Fruit fly (Drosophila melanogaster): ENCODE measurements around the gene PVRAP.

The PVRAP gene

DNA sequence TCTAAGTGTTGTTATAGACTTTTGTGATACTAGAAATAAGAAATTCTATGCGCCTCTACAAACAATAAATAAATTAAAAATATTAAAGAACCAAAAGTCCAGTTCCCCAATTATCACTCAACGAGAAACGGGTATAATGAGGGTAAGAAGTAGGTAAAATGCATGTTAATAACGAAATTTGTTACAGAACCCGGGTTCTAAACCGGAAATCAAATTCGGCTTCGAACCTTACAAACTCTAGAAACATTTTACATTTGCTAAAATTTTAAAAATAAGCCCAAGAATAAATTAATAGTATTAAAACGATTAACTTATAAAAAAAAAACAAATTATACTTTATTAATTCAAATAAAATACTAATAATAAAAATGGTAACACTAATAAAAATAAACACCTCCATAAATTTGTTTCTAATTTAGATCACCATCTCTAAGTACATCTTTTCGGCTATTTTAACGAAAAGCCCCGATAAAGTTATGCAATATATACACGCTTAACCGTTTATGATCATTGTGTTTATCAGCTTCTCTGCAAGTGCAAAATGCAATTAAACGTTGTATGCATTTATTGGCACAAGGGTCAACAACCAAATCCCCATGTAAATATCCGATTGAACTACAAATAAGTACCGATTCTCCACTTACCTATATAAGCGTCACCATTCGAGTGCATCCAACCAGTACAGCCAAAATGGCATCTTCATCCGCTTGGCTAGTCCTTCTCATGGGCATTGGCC is 74.6 kb downstream of the PVRAP start, which contains the start of gene CG6602 (continued):
- TF ChIP-seq Ssrp (tag; optimal IDR thresholded peaks at IDR 0.05), result peak; percentile 26
- TF ChIP-seq jumu (GFP tag; optimal IDR thresholded peaks at IDR 0.05), result no peak
- 0 out of 3 replicates have a peak, but pooled peaks have one; percentile 20 for TF ChIP-seq CG11695 (GFP tag; IDR thresholded peaks at IDR 0.05)
- TF ChIP-seq CG17359 (tag; optimal IDR thresholded peaks at IDR 0.05), result peak; percentile 76
- peak; percentile 12 for TF ChIP-seq CG13123 (GFP tag; optimal IDR thresholded peaks at IDR 0.05)
- TF ChIP-seq Doc3 (GFP tag; IDR thresholded peaks at IDR 0.05; ENCODE audit: partially characterized antibody), result no peak
- TF ChIP-seq twi (tag; optimal IDR thresholded peaks at IDR 0.05), result no peak
- peak; percentile 77 for TF ChIP-seq tgo (GFP tag; IDR thresholded peaks at IDR 0.05)
- TF ChIP-seq slbo (GFP tag; IDR thresholded peaks at IDR 0.05), result peak; percentile 83
- peak; percentile 35 for TF ChIP-seq CG10543 (GFP tag; optimal IDR thresholded peaks at IDR 0.05)
- peak; percentile 40; the same call in 1 of the 2 replicates for TF ChIP-seq rib (GFP tag; IDR thresholded peaks at IDR 0.05)
- peak; percentile 47 for TF ChIP-seq E2f2 (GFP tag; IDR thresholded peaks at IDR 0.05)
- TF ChIP-seq CG2712 (tag; optimal IDR thresholded peaks at IDR 0.05), result no peak
- no peak for TF ChIP-seq cg (GFP tag; optimal IDR thresholded peaks at IDR 0.05)
- no peak for TF ChIP-seq eve (GFP tag; optimal IDR thresholded peaks at IDR 0.05)
- peak; percentile 62 for TF ChIP-seq emc (GFP tag; optimal IDR thresholded peaks at IDR 0.05)
- TF ChIP-seq CG9817 (tag; optimal IDR thresholded peaks at IDR 0.05), result peak; percentile 80
- peak; percentile 38 for TF ChIP-seq CG3995 (GFP tag; optimal IDR thresholded peaks at IDR 0.05)
- TF ChIP-seq CG1024 (GFP tag; IDR thresholded peaks at IDR 0.05), result peak; percentile 77
- peak; percentile 48 for TF ChIP-seq grau (tag; optimal IDR thresholded peaks at IDR 0.05)
- peak; percentile 71 for TF ChIP-seq zen (tag; optimal IDR thresholded peaks at IDR 0.05)
- no peak for TF ChIP-seq nom (GFP tag; optimal IDR thresholded peaks at IDR 0.05)
- TF ChIP-seq ind (GFP tag; optimal IDR thresholded peaks at IDR 0.05), result peak; percentile 63
- peak; percentile 6 for TF ChIP-seq CG5180 (GFP tag; optimal IDR thresholded peaks at IDR 0.05)
- peak; percentile 89 for TF ChIP-seq caup (GFP tag; optimal IDR thresholded peaks at IDR 0.05; ENCODE audit: severe bottlenecking)
- peak; percentile 65 for TF ChIP-seq BtbVII (GFP tag; optimal IDR thresholded peaks at IDR 0.05)
- TF ChIP-seq slp2 (GFP tag; optimal IDR thresholded peaks at IDR 0.05), result peak; percentile 53
- TF ChIP-seq chm (GFP tag; IDR thresholded peaks at IDR 0.05), result peak; percentile 76
- TF ChIP-seq Dref (GFP tag; IDR thresholded peaks at IDR 0.05), result no peak
- TF ChIP-seq Dfd (GFP tag; optimal IDR thresholded peaks at IDR 0.05), result no peak
- no peak for TF ChIP-seq bbx (GFP tag; IDR thresholded peaks at IDR 0.05; ENCODE audit: partially characterized antibody)
- peak; percentile 70 for TF ChIP-seq CG1233 (GFP tag; optimal IDR thresholded peaks at IDR 0.05)
- peak; percentile 60 for TF ChIP-seq Camta (GFP tag; optimal IDR thresholded peaks at IDR 0.05)
- TF ChIP-seq CG11696 (GFP tag; IDR thresholded peaks at IDR 0.05), result 0 out of 2 replicates have a peak, but pooled peaks have one; percentile 49
- peak; percentile 69 for TF ChIP-seq CG13775 (GFP tag; optimal IDR thresholded peaks at IDR 0.05)
- peak; percentile 67 for TF ChIP-seq CG14014 (GFP tag; IDR thresholded peaks at IDR 0.05)
- no peak for TF ChIP-seq HLHmδ (GFP tag; optimal IDR thresholded peaks at IDR 0.05)
- TF ChIP-seq E2f1 (GFP tag; IDR thresholded peaks at IDR 0.05), result peak; percentile 74
- peak; percentile 45 for TF ChIP-seq CG18011 (GFP tag; optimal IDR thresholded peaks at IDR 0.05)
- TF ChIP-seq Sox102F (GFP tag; optimal IDR thresholded peaks at IDR 0.05), result peak; percentile 0
- TF ChIP-seq ken (GFP tag; IDR thresholded peaks at IDR 0.05), result peak; percentile 84
- TF ChIP-seq fd3F (GFP tag; optimal IDR thresholded peaks at IDR 0.05), result peak; percentile 55
- TF ChIP-seq sug (tag; optimal IDR thresholded peaks at IDR 0.05), result peak; percentile 45
- no peak for TF ChIP-seq tx (GFP tag; optimal IDR thresholded peaks at IDR 0.05)
- TF ChIP-seq Ets65A (GFP tag), result peak; percentile 97
- TF ChIP-seq Sry-δ (GFP tag; optimal IDR thresholded peaks at IDR 0.05), result peak; percentile 30
- TF ChIP-seq CG30020 (tag; optimal IDR thresholded peaks at IDR 0.05), result no peak
- peak; percentile 74 for TF ChIP-seq CG6175 (GFP tag; IDR thresholded peaks at IDR 0.05)
- TF ChIP-seq CrebB (tag; optimal IDR thresholded peaks at IDR 0.05), result peak; percentile 5
- no peak for TF ChIP-seq CG8478 (optimal IDR thresholded peaks at IDR 0.05)

Data from whole organism, embryonic.